Fruit fly (Drosophila melanogaster) whole organism, wandering third instar larva: ENCODE measurements around the gene He.

Experiments
- CG32264 ChIP-seq: fragments of 200-800 bp; sonication (Bioruptor generic); optimal IDR thresholded peaks from 2 replicates; lab custom pipeline; 2016; ENCODE audit warnings: missing biosample characterization, missing genetic modification characterization
- Myc ChIP-seq: fragments of >200 bp; optimal IDR thresholded peaks from 2 replicates; lab custom pipeline; 2017
- foxo ChIP-seq, 2 experiments: fragments of 200-800 bp; sonication (Bioruptor generic); optimal IDR thresholded peaks; 2 replicates in 1 of 2; 3 replicates in 1 of 2; lab custom pipeline; 2016 to 2017; ENCODE audit warnings: missing biosample characterization in 2 of 2, missing genetic modification characterization in 2 of 2
- fru ChIP-seq: fragments of 200-800 bp; sonication (Bioruptor generic); optimal IDR thresholded peaks from 3 replicates; lab custom pipeline; 2016; ENCODE audit warnings: missing biosample characterization, mild to moderate bottlenecking, missing genetic modification characterization
- h ChIP-seq: fragments of 200-800 bp; sonication (Bioruptor generic); optimal IDR thresholded peaks from 3 replicates; lab custom pipeline; 2016; ENCODE audit warnings: missing biosample characterization, mild to moderate bottlenecking, missing genetic modification characterization
- lola ChIP-seq: fragments of >200 bp; optimal IDR thresholded peaks from 2 replicates; lab custom pipeline; 2017; ENCODE audit warnings: missing biosample characterization, missing genetic modification characterization
- pan ChIP-seq: fragments of >200 bp; optimal IDR thresholded peaks from 2 replicates; lab custom pipeline; 2017
- psq ChIP-seq: fragments of 200-800 bp; sonication (Bioruptor generic); optimal IDR thresholded peaks from 3 replicates; lab custom pipeline; 2017; ENCODE audit warnings: missing biosample characterization, mild to moderate bottlenecking, missing genetic modification characterization, moderate library complexity

DNA sequence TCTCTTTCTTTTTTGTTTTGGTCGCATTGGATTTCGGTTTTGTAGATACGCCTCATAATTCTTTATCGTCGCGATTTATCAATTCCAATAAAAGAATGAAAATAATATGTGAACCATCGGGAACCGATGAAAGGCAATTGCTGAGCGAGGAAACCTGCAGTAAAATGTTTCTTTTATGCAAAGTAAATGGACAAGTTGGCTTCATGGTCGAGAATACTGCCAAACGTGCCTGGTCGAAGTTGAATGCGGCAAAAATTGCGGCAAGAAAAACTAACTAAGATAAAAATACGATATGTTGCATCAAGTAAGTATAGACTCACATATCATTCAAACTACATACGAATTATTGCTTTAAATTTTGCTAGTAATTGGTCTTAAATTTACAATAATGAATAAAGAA, 35.1 kb upstream of the He start, which contains the start of gene CG42692:
- TF ChIP-seq psq (GFP tag; lab: Kevin White, UChicago) (no peak), Myc (lab: Kevin White, UChicago) (no peak), pan (lab: Kevin White, UChicago) (no peak), lola (GFP tag; lab: Kevin White, UChicago) (no peak), CG32264 (GFP tag; lab: Kevin White, UChicago) (no peak), h (GFP tag; lab: Kevin White, UChicago) (no peak), foxo (GFP tag; optimal IDR thresholded peaks at IDR 0.05; lab: Kevin White, UChicago) (no peak), fru (GFP tag; lab: Kevin White, UChicago) (no peak)
